Worm (Caenorhabditis elegans) whole organism, early embryonic: ENCODE data around the gene fbxl-1.

Source experiments
- B0310.2 ChIP-seq: sonication (generic microtip); optimal IDR thresholded peaks from 2 replicates; lab custom pipeline; 2016; ENCODE audit warnings: mild to moderate bottlenecking, missing genetic modification characterization, missing compliant biosample characterization
- ets-7 ChIP-seq: sonication (generic microtip); optimal IDR thresholded peaks from 2 replicates; lab custom pipeline; 2016; ENCODE audit warnings: missing genotype, missing genetic modification characterization, missing compliant biosample characterization
- flt-1 ChIP-seq: fragments of 200-800 bp; sonication (Bioruptor generic); IDR thresholded peaks from 2 replicates; pipeline ENCODE4 v1.3.6; 2022; ENCODE audit warnings: missing genetic modification characterization, missing compliant biosample characterization
- hmbx-1 ChIP-seq: sonication (generic microtip); optimal IDR thresholded peaks from 2 replicates; lab custom pipeline; 2016; ENCODE audit warnings: mild to moderate bottlenecking, missing genetic modification characterization, missing compliant biosample characterization
- pes-1 ChIP-seq: fragments of 200-800 bp; sonication (Bioruptor generic); IDR thresholded peaks from 2 replicates; pipeline ENCODE4 v1.3.6; 2022; ENCODE audit warnings: missing genetic modification reagents, missing genetic modification characterization, missing compliant biosample characterization
- sea-1 ChIP-seq: fragments of 200-800 bp; sonication (Bioruptor generic); conservative IDR thresholded peaks from 2 replicates; pipeline ENCODE4 v1.3.6; 2022; ENCODE audit warnings: missing genetic modification characterization, missing compliant biosample characterization
- tbx-37 ChIP-seq: fragments of 200-800 bp; sonication (Bioruptor generic); conservative IDR thresholded peaks from 2 replicates; pipeline ENCODE4 v1.3.6; 2022; ENCODE audit warnings: missing genetic modification reagents, missing genetic modification characterization, missing compliant biosample characterization

DNA sequence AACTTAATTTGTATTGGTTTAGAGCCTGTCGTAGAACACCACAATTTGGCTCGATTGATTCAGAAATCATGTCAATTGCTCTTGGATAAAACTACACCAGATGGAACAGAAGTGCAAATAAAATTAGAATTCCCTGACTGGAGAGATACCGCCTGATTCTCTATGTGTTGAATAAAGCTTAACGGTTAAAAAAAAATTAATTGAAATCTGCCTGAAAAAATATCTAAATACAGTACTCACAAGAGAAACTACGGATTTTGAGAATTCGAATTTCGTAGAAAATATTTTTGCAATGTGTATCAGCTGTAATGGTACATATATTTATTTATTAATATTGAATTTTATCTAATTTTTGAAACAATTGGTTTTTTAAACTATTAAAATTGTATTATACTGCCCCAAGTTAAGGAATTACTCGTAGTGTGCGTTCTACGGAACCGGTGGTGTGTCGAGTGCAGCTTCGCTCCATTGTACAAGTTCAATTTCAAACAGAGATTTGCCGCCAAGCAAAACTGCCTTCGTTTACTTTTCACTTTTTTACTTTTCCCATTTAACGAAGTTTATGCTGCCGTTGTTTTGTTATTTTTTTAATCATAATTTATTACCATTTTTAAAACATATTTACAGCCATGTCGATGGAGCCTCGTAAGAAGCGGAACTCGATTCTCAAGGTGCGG, 22.5 kb downstream of the fbxl-1 start, which contains the start of gene knl-1:
- TF ChIP-seq tbx-37 (no peak), hmbx-1 (no peak), pes-1 (GFP tag; lab: Robert Waterston, UW) (no peak; the same call in 1 of the 2 replicates), sea-1 (GFP tag; lab: Robert Waterston, UW) (no peak), ets-7 (no peak), B0310.2 (tag; lab: Kevin White, UChicago) (no peak), flt-1 (GFP tag; lab: Robert Waterston, UW) (no peak)
